Worm (Caenorhabditis elegans): ENCODE results near the gene F47C12.7.

The F47C12.7 gene

ce11 chrIV:3981601-3982000 lies 13.7 kb downstream of the F47C12.7 start, which contains the start of gene srh-223:
TSS of gene srh-223 (plus strand) at chrIV:3981901.
- TF ChIP-seq hlh-12 (tag; optimal IDR thresholded peaks at IDR 0.05) (no peak), ztf-3 (GFP tag; optimal IDR thresholded peaks at IDR 0.05) (no peak), B0035.1 (tag; optimal IDR thresholded peaks at IDR 0.05) (no peak), ceh-100 (GFP tag; IDR thresholded peaks at IDR 0.05) (no peak), pha-4 (tag; optimal IDR thresholded peaks at IDR 0.05) (no peak), snpc-3.4 (tag; optimal IDR thresholded peaks at IDR 0.05) (no peak), unc-62 (GFP tag; optimal IDR thresholded peaks at IDR 0.05) (no peak), lin-40 (tag; optimal IDR thresholded peaks at IDR 0.05) (no peak), xnd-1 (tag; optimal IDR thresholded peaks at IDR 0.05) (no peak), repo-1 (tag; optimal IDR thresholded peaks at IDR 0.05) (no peak)

ce11 chrIV:3979525-3979924 lies 15.8 kb downstream of the F47C12.7 start, which contains the start of gene srh-222:
TSS of gene srh-222 (plus strand) at chrIV:3979825.
- TF ChIP-seq rcor-1 (GFP tag; IDR thresholded peaks at IDR 0.05), result no peak
- no peak for TF ChIP-seq ztf-26 (tag; optimal IDR thresholded peaks at IDR 0.05)
- TF ChIP-seq ZK185.1 (tag; optimal IDR thresholded peaks at IDR 0.05; ENCODE audit: poor library complexity, severe bottlenecking), result no peak
- TF ChIP-seq rpc-1 (optimal IDR thresholded peaks at IDR 0.05), result no peak
- TF ChIP-seq rpc-1 (tag; optimal IDR thresholded peaks at IDR 0.05), result no peak
- no peak for TF ChIP-seq nhr-120 (GFP tag; IDR thresholded peaks at IDR 0.05)
- TF ChIP-seq ztf-22 (GFP tag; optimal IDR thresholded peaks at IDR 0.05), result no peak
- no peak for TF ChIP-seq chd-7 (tag; optimal IDR thresholded peaks at IDR 0.05)
- TF ChIP-seq B0035.1 (tag; optimal IDR thresholded peaks at IDR 0.05), result no peak
- no peak for TF ChIP-seq F23B12.7 (tag; optimal IDR thresholded peaks at IDR 0.05; ENCODE audit: insufficient read depth)
- no peak for TF ChIP-seq ztf-25 (GFP tag; IDR thresholded peaks at IDR 0.05)

ce11 chrIV:3977965-3978523 lies 17.2 kb downstream of the F47C12.7 start, which contains the start of gene srh-220:
TSS of gene srh-220 (minus strand) at chrIV:3978015.
- no peak for TF ChIP-seq F33H1.4 (GFP tag; IDR thresholded peaks at IDR 0.05)
- 0 out of 2 replicates have a peak, but pooled peaks have one; percentile 67 for TF ChIP-seq F37B4.10 (GFP tag; IDR thresholded peaks at IDR 0.05)

- no peak for TF ChIP-seq dpff-1 (tag; optimal IDR thresholded peaks at IDR 0.05)
- TF ChIP-seq lsy-27 (tag; optimal IDR thresholded peaks at IDR 0.05; ENCODE audit: borderline replicate concordance, insufficient read depth), result no peak
- no peak for TF ChIP-seq ceh-100 (GFP tag; IDR thresholded peaks at IDR 0.05)
Measured at ce11 chrIV:3973049-3973448, 22.2 kb downstream of the F47C12.7 start, which contains the start of gene clec-79. TSS of gene clec-79 (plus strand) at chrIV:3973349.

ce11 chrIV:3965013-3965412 lies 30.3 kb downstream of the F47C12.7 start, which contains the start of gene clec-76:
TSS of gene clec-76 (plus strand) at chrIV:3965246.
- TF ChIP-seq F23B12.7 (tag; optimal IDR thresholded peaks at IDR 0.05; ENCODE audit: insufficient read depth), result no peak
- no peak for TF ChIP-seq ztf-28 (GFP tag; IDR thresholded peaks at IDR 0.05)
- TF ChIP-seq snpc-1.1 (tag; optimal IDR thresholded peaks at IDR 0.05; ENCODE audit: insufficient read depth), result no peak

ce11 chrIV:3963498-3963897 lies 31.8 kb downstream of the F47C12.7 start:
- no peak for TF ChIP-seq ztf-3 (GFP tag; optimal IDR thresholded peaks at IDR 0.05)
- no peak for TF ChIP-seq ztf-18 (tag; optimal IDR thresholded peaks at IDR 0.05)
- TF ChIP-seq nhr-80 (tag; optimal IDR thresholded peaks at IDR 0.05), result peak; percentile 13

Measured in whole organism, young adult.